Worm (Caenorhabditis elegans): ENCODE data around the gene lido-13.
"Not testable (repeated sequence)": the region's sequence is repeated elsewhere in the genome, so short reads cannot be mapped to it uniquely, and the experiment has no call there.

- not testable (repeated sequence) for TF ChIP-seq him-1, dao-5 (tag; optimal IDR thresholded peaks at IDR 0.05)
These were observed 21.6 kb downstream of the lido-13 start, which contains the start of gene B0454.6 for ce11 chrII:3032480-3032879.
